Worm (Caenorhabditis elegans) whole organism, L2 larva: ENCODE measurements around the gene F34D10.4.

Source experiments
- C34F6.9 ChIP-seq: fragments of 150-350 bp; optimal IDR thresholded peaks from 2 replicates; lab custom pipeline; 2014; ENCODE audit warnings: missing biosample characterization, missing genetic modification characterization
- F13H6.1 ChIP-seq: sonication (generic microtip); optimal IDR thresholded peaks from 2 replicates; lab custom pipeline; 2016; ENCODE audit warnings: missing genetic modification characterization, missing compliant biosample characterization
- R02D3.7 ChIP-seq: fragments of 150-350 bp; optimal IDR thresholded peaks from 2 replicates; lab custom pipeline; 2014; ENCODE audit warnings: missing biosample characterization, missing genetic modification characterization
- ZK546.5 ChIP-seq: sonication (generic microtip); optimal IDR thresholded peaks from 2 replicates; lab custom pipeline; 2017; ENCODE audit warnings: missing biosample characterization, missing genetic modification characterization
- alr-1 ChIP-seq: fragments of 150-350 bp; optimal IDR thresholded peaks from 2 replicates; lab custom pipeline; 2014; ENCODE audit warnings: missing biosample characterization, missing genetic modification characterization
- aly-2 ChIP-seq: fragments of 150-350 bp; optimal IDR thresholded peaks from 2 replicates; lab custom pipeline; 2014; ENCODE audit warnings: missing biosample characterization, missing genetic modification characterization
- ama-1 ChIP-seq: fragments of 150-350 bp; optimal IDR thresholded peaks from 2 replicates; lab custom pipeline; 2018; ENCODE audit warnings: inconsistent platforms
- blmp-1 ChIP-seq: sonication (generic microtip); optimal IDR thresholded peaks from 2 replicates; lab custom pipeline; 2017; ENCODE audit warnings: missing genetic modification characterization, mild to moderate bottlenecking, missing compliant biosample characterization, antibody characterized with exemption, moderate library complexity; ENCODE audit not compliant: insufficient read depth
- ceh-16 ChIP-seq: fragments of 150-350 bp; optimal IDR thresholded peaks from 2 replicates; lab custom pipeline; 2014; ENCODE audit warnings: missing biosample characterization, missing genetic modification characterization
- ceh-82 ChIP-seq: fragments of 150-350 bp; optimal IDR thresholded peaks from 2 replicates; lab custom pipeline; 2014; ENCODE audit warnings: missing biosample characterization, missing genetic modification characterization
- crh-2 ChIP-seq: sonication (generic microtip); optimal IDR thresholded peaks from 2 replicates; lab custom pipeline; 2017; ENCODE audit warnings: missing biosample characterization, missing genetic modification characterization
- dmd-4 ChIP-seq: sonication (generic microtip); optimal IDR thresholded peaks from 2 replicates; lab custom pipeline; 2017; ENCODE audit warnings: missing biosample characterization, missing genetic modification characterization
- egl-27 ChIP-seq: sonication (generic microtip); optimal IDR thresholded peaks from 3 replicates; lab custom pipeline; 2017; ENCODE audit warnings: missing biosample characterization, missing genetic modification reagents, missing genetic modification characterization
- elt-3 ChIP-seq: sonication (generic microtip); optimal IDR thresholded peaks from 2 replicates; lab custom pipeline; 2017; ENCODE audit warnings: missing biosample characterization, missing genetic modification characterization
- lin-11 ChIP-seq: fragments of 150-350 bp; sonication (generic microtip); optimal IDR thresholded peaks from 2 replicates; lab custom pipeline; 2014; ENCODE audit warnings: missing biosample characterization, missing genetic modification characterization, inconsistent platforms, mixed read lengths
- lin-13 ChIP-seq: fragments of 150-350 bp; optimal IDR thresholded peaks from 2 replicates; lab custom pipeline; 2014; ENCODE audit warnings: missing biosample characterization, missing genetic modification reagents, missing genetic modification characterization
- lin-39 ChIP-seq: fragments of 150-350 bp; optimal IDR thresholded peaks from 2 replicates; lab custom pipeline; 2014; ENCODE audit warnings: missing biosample characterization, missing genetic modification reagents, missing genetic modification characterization
- lsy-2 ChIP-seq, 2 experiments: fragments of 150-350 bp in 1 of 2; sonication (generic microtip) in 1 of 2; optimal IDR thresholded peaks; 2 replicates each; lab custom pipeline; 2014 to 2017; ENCODE audit warnings: missing biosample characterization in 2 of 2, missing genetic modification characterization in 2 of 2
- mab-5 ChIP-seq: fragments of 150-350 bp; optimal IDR thresholded peaks from 2 replicates; lab custom pipeline; 2014; ENCODE audit warnings: missing biosample characterization, missing genetic modification characterization
- mbf-1 ChIP-seq: sonication (generic microtip); optimal IDR thresholded peaks from 2 replicates; lab custom pipeline; 2017; ENCODE audit warnings: missing biosample characterization, missing genetic modification characterization
- nhr-10 ChIP-seq: sonication (generic microtip); optimal IDR thresholded peaks from 2 replicates; lab custom pipeline; 2017; ENCODE audit warnings: missing biosample characterization, missing genetic modification characterization
- nhr-11 ChIP-seq: fragments of 150-350 bp; optimal IDR thresholded peaks from 2 replicates; lab custom pipeline; 2014; ENCODE audit warnings: missing biosample characterization, missing genetic modification characterization
- nhr-12 ChIP-seq: fragments of 150-350 bp; optimal IDR thresholded peaks from 2 replicates; lab custom pipeline; 2014; ENCODE audit warnings: missing biosample characterization, missing genetic modification characterization
- nhr-23 ChIP-seq: fragments of 150-350 bp; optimal IDR thresholded peaks from 2 replicates; lab custom pipeline; 2014; ENCODE audit warnings: missing biosample characterization, missing genetic modification reagents, missing genetic modification characterization
- nhr-237 ChIP-seq: fragments of 150-350 bp; optimal IDR thresholded peaks from 2 replicates; lab custom pipeline; 2014; ENCODE audit warnings: missing biosample characterization, missing genetic modification characterization
- nhr-6 ChIP-seq: fragments of 150-350 bp; optimal IDR thresholded peaks from 2 replicates; lab custom pipeline; 2014; ENCODE audit warnings: missing biosample characterization, missing genetic modification characterization
- nhr-77 ChIP-seq: fragments of 150-350 bp; optimal IDR thresholded peaks from 2 replicates; lab custom pipeline; 2014; ENCODE audit warnings: missing biosample characterization, missing genetic modification characterization
- sem-4 ChIP-seq: fragments of 150-350 bp; optimal IDR thresholded peaks from 2 replicates; lab custom pipeline; 2014; ENCODE audit warnings: missing biosample characterization, missing genetic modification reagents, missing genetic modification characterization
- skn-1 ChIP-seq: sonication (generic microtip); optimal IDR thresholded peaks from 2 replicates; lab custom pipeline; 2017; ENCODE audit warnings: missing biosample characterization, missing genetic modification characterization
- sma-3 ChIP-seq: sonication (generic microtip); optimal IDR thresholded peaks from 2 replicates; lab custom pipeline; 2016; ENCODE audit warnings: missing genetic modification reagents, missing genetic modification characterization, missing compliant biosample characterization
- snpc-4 ChIP-seq: fragments of 150-350 bp; optimal IDR thresholded peaks from 2 replicates; lab custom pipeline; 2014; ENCODE audit warnings: missing biosample characterization, missing genetic modification characterization
- unc-39 ChIP-seq: fragments of 150-350 bp; optimal IDR thresholded peaks from 2 replicates; lab custom pipeline; 2014; ENCODE audit warnings: missing biosample characterization, missing genetic modification characterization
- unc-55 ChIP-seq: fragments of 150-350 bp; sonication (generic microtip); optimal IDR thresholded peaks from 3 replicates; lab custom pipeline; 2014; ENCODE audit warnings: missing biosample characterization, missing genetic modification reagents, missing genetic modification characterization
- unc-62 ChIP-seq: fragments of 150-350 bp; optimal IDR thresholded peaks from 2 replicates; lab custom pipeline; 2014; ENCODE audit warnings: missing biosample characterization, missing genetic modification reagents, missing genetic modification characterization
- zag-1 ChIP-seq: fragments of 150-350 bp; optimal IDR thresholded peaks from 2 replicates; lab custom pipeline; 2014; ENCODE audit warnings: missing biosample characterization, missing genetic modification characterization
- ztf-1 ChIP-seq: fragments of 200-800 bp; sonication (Bioruptor generic); conservative IDR thresholded peaks from 2 replicates; pipeline ENCODE4 v1.3.6; 2022; ENCODE audit warnings: missing genetic modification characterization, missing compliant biosample characterization
- ztf-4 ChIP-seq: fragments of 150-350 bp; optimal IDR thresholded peaks from 2 replicates; lab custom pipeline; 2014; ENCODE audit warnings: missing biosample characterization, missing genetic modification characterization

F34D10.4 gene

ce11 chrIII:3709030-3709429 is 27.4 kb upstream of the F34D10.4 start, which contains the start of gene alkb-8:
alkb-8 (plus strand) TSS chrIII:3709330.
- no peak for TF ChIP-seq unc-55
- TF ChIP-seq sem-4 (tag; lab: Kevin White, UChicago): no peak
- no peak for TF ChIP-seq nhr-6 (tag; lab: Kevin White, UChicago)
- TF ChIP-seq aly-2: no peak
- no peak for TF ChIP-seq ceh-16 (tag; lab: Kevin White, UChicago)
- TF ChIP-seq ZK546.5 (tag; lab: Kevin White, UChicago): no peak
- TF ChIP-seq unc-62: no peak
- TF ChIP-seq nhr-12: no peak
- TF ChIP-seq skn-1 (tag; lab: Kevin White, UChicago): no peak
- no peak for TF ChIP-seq nhr-10 (tag; lab: Kevin White, UChicago)
- no peak for TF ChIP-seq lsy-2 (tag; optimal IDR thresholded peaks at IDR 0.05; lab: Kevin White, UChicago)
- no peak for TF ChIP-seq mbf-1 (tag; lab: Kevin White, UChicago)
- no peak for TF ChIP-seq unc-39
- TF ChIP-seq zag-1 (tag; lab: Kevin White, UChicago): no peak
- no peak for TF ChIP-seq ztf-1 (GFP tag; lab: Robert Waterston, UW)
- no peak for TF ChIP-seq dmd-4 (tag; lab: Kevin White, UChicago)
- no peak for TF ChIP-seq nhr-11 (tag; lab: Kevin White, UChicago)
- no peak for TF ChIP-seq alr-1 (tag; lab: Kevin White, UChicago)
- TF ChIP-seq ztf-4: no peak
- TF ChIP-seq, all 48 proteins: peak for 0

- TF ChIP-seq ama-1 (lab: Kevin White, UChicago) (no peak), lin-11 (tag; lab: Kevin White, UChicago) (no peak), mbf-1 (tag; lab: Kevin White, UChicago) (no peak)
Measured at ce11 chrIII:3713163-3713562, 23.2 kb upstream of the F34D10.4 start, which contains the start of gene nrde-1. nrde-1 (plus strand) TSS chrIII:3713463.

ce11 chrIII:3716073-3716659 is 20.2 kb upstream of the F34D10.4 start:
- TF ChIP-seq mab-5 (tag; lab: Kevin White, UChicago): no peak
- TF ChIP-seq sma-3 (GFP tag; lab: Kevin White, UChicago): no peak
- TF ChIP-seq egl-27: no peak
- no peak for TF ChIP-seq snpc-4 (tag; lab: Kevin White, UChicago)
- TF ChIP-seq nhr-237 (tag; lab: Kevin White, UChicago): no peak
- TF ChIP-seq elt-3 (tag; lab: Kevin White, UChicago): no peak
- TF ChIP-seq C34F6.9 (tag; lab: Kevin White, UChicago): no peak
- TF ChIP-seq lsy-2 (tag; optimal IDR thresholded peaks at IDR 0.05; lab: Kevin White, UChicago): no peak
- TF ChIP-seq skn-1 (tag; lab: Kevin White, UChicago): no peak
- no peak for TF ChIP-seq ceh-82
- TF ChIP-seq F13H6.1 (tag; lab: Kevin White, UChicago): no peak

- TF ChIP-seq lin-13: no peak
- TF ChIP-seq unc-55: peak; percentile 62
- TF ChIP-seq crh-2: no peak
- TF ChIP-seq, all 48 proteins: peak for 1
Measured at ce11 chrIII:3719564-3719963, 16.8 kb upstream of the F34D10.4 start, which contains the start of gene C14B1.8. C14B1.8 (minus strand) TSS chrIII:3719680.

- no peak for TF ChIP-seq nhr-10 (tag; lab: Kevin White, UChicago)
- TF ChIP-seq alr-1 (tag; lab: Kevin White, UChicago): no peak
- TF ChIP-seq blmp-1 (tag; lab: Kevin White, UChicago): no peak
- no peak for TF ChIP-seq nhr-12
- no peak for TF ChIP-seq R02D3.7 (tag; lab: Kevin White, UChicago)
- TF ChIP-seq zag-1 (tag; lab: Kevin White, UChicago): no peak
- no peak for TF ChIP-seq sem-4 (tag; lab: Kevin White, UChicago)
- no peak for TF ChIP-seq nhr-23 (tag; lab: Kevin White, UChicago)
- TF ChIP-seq lin-39 (tag; lab: Kevin White, UChicago): no peak
- TF ChIP-seq unc-39: no peak
- no peak for TF ChIP-seq egl-27
- no peak for TF ChIP-seq nhr-77
- no peak for TF ChIP-seq sma-3 (GFP tag; lab: Kevin White, UChicago)
- no peak for TF ChIP-seq mab-5 (tag; lab: Kevin White, UChicago)
Measured at ce11 chrIII:3723726-3724125, 12.7 kb upstream of the F34D10.4 start.
